Worm (Caenorhabditis elegans) whole organism, early embryonic: ENCODE data around the gene clpf-1.

Source experiments
- B0310.2 ChIP-seq: sonication (generic microtip); optimal IDR thresholded peaks from 2 replicates; lab custom pipeline; 2016; ENCODE audit warnings: mild to moderate bottlenecking, missing genetic modification characterization, missing compliant biosample characterization
- aly-1 ChIP-seq: sonication (generic microtip); optimal IDR thresholded peaks from 2 replicates; lab custom pipeline; 2016; ENCODE audit warnings: missing genetic modification characterization, missing compliant biosample characterization
- ama-1 ChIP-seq: fragments of 150-350 bp; optimal IDR thresholded peaks from 2 replicates; lab custom pipeline; 2014
- ceh-36 ChIP-seq: sonication (generic microtip); optimal IDR thresholded peaks from 2 replicates; lab custom pipeline; 2016; ENCODE audit warnings: missing genetic modification characterization, inconsistent platforms, missing compliant biosample characterization
- ets-7 ChIP-seq: sonication (generic microtip); optimal IDR thresholded peaks from 2 replicates; lab custom pipeline; 2016; ENCODE audit warnings: missing genotype, missing genetic modification characterization, missing compliant biosample characterization
- flt-1 ChIP-seq: fragments of 200-800 bp; sonication (Bioruptor generic); IDR thresholded peaks from 2 replicates; pipeline ENCODE4 v1.3.6; 2022; ENCODE audit warnings: missing genetic modification characterization, missing compliant biosample characterization
- hmbx-1 ChIP-seq: sonication (generic microtip); optimal IDR thresholded peaks from 2 replicates; lab custom pipeline; 2016; ENCODE audit warnings: mild to moderate bottlenecking, missing genetic modification characterization, missing compliant biosample characterization
- pes-1 ChIP-seq: fragments of 200-800 bp; sonication (Bioruptor generic); IDR thresholded peaks from 2 replicates; pipeline ENCODE4 v1.3.6; 2022; ENCODE audit warnings: missing genetic modification reagents, missing genetic modification characterization, missing compliant biosample characterization

ce11 chrIII:3389426-3390020, 8.0 kb upstream of the clpf-1 start, which contains the start of the genes elmd-1 and hecw-1:
- TF ChIP-seq ama-1 (lab: Kevin White, UChicago) (no peak), flt-1 (GFP tag; lab: Robert Waterston, UW) (0 out of 2 replicates have a peak, but pooled peaks have one; percentile 19), ceh-36 (tag; lab: Kevin White, UChicago) (peak; percentile 52), aly-1 (no peak), B0310.2 (tag; lab: Kevin White, UChicago) (no peak), hmbx-1 (tag; lab: Kevin White, UChicago) (no peak), pes-1 (GFP tag; lab: Robert Waterston, UW) (peak; percentile 78), ets-7 (tag; lab: Kevin White, UChicago) (no peak)
